Fruit fly (Drosophila melanogaster): Measurements from ENCODE around the gene CG7560.
A peak's percentile ranks its signal among the peaks of the same experiment; 100 is the strongest.

The CG7560 gene

dm6 chr3L:11376224-11376813, 48.6 kb upstream of the CG7560 start (continued):
- TF ChIP-seq hb (GFP tag; IDR thresholded peaks at IDR 0.05; ENCODE audit: partially characterized antibody): no peak
- no peak for TF ChIP-seq lmd (GFP tag; IDR thresholded peaks at IDR 0.05)
- no peak for TF ChIP-seq zen2 (GFP tag; IDR thresholded peaks at IDR 0.05; ENCODE audit: partially characterized antibody)
- peak in 1 of 2 experiments; percentile 97 for TF ChIP-seq Pdp1 (GFP tag; optimal IDR thresholded peaks at IDR 0.05)
- TF ChIP-seq Gug (GFP tag; IDR thresholded peaks at IDR 0.05): no peak
- TF ChIP-seq cwo (GFP tag; optimal IDR thresholded peaks at IDR 0.05): peak; percentile 30
- TF ChIP-seq CG3847 (GFP tag; IDR thresholded peaks at IDR 0.05): no peak
- no peak for TF ChIP-seq CHES-1-like (GFP tag; optimal IDR thresholded peaks at IDR 0.05)
- no peak for TF ChIP-seq dimm (GFP tag; IDR thresholded peaks at IDR 0.05)
- no peak for TF ChIP-seq CG10959 (GFP tag; IDR thresholded peaks at IDR 0.05)
- no peak for TF ChIP-seq lbe (GFP tag; optimal IDR thresholded peaks at IDR 0.05)
- no peak for TF ChIP-seq ind (GFP tag; optimal IDR thresholded peaks at IDR 0.05)
- TF ChIP-seq pho (GFP tag; optimal IDR thresholded peaks at IDR 0.05): no peak
- TF ChIP-seq CG31224 (GFP tag; IDR thresholded peaks at IDR 0.05): no peak
- no peak for TF ChIP-seq CG6854 (GFP tag; optimal IDR thresholded peaks at IDR 0.05)
- TF ChIP-seq CG17361 (GFP tag; IDR thresholded peaks at IDR 0.05): no peak
- peak; percentile 5 for TF ChIP-seq dmrt11E (tag; optimal IDR thresholded peaks at IDR 0.05)
- TF ChIP-seq ftz-f1 (GFP tag; optimal IDR thresholded peaks at IDR 0.05): no peak
- no peak for TF ChIP-seq Sin3A (optimal IDR thresholded peaks at IDR 0.05)
- TF ChIP-seq bowl (GFP tag; IDR thresholded peaks at IDR 0.05): no peak
- TF ChIP-seq CG30020 (tag; optimal IDR thresholded peaks at IDR 0.05): no peak
- no peak for TF ChIP-seq Max (GFP tag; optimal IDR thresholded peaks at IDR 0.05)
- TF ChIP-seq CG1792 (GFP tag; optimal IDR thresholded peaks at IDR 0.05): no peak
- no peak for TF ChIP-seq NC2α (GFP tag; optimal IDR thresholded peaks at IDR 0.05)
- no peak for TF ChIP-seq CG16813 (GFP tag; IDR thresholded peaks at IDR 0.05; ENCODE audit: partially characterized antibody)
- TF ChIP-seq Scr (GFP tag; IDR thresholded peaks at IDR 0.05; ENCODE audit: partially characterized antibody): no peak
- no peak for TF ChIP-seq ATbp (GFP tag; optimal IDR thresholded peaks at IDR 0.05)
- no peak for TF ChIP-seq CG17612 (GFP tag; IDR thresholded peaks at IDR 0.05)
- TF ChIP-seq da (GFP tag; optimal IDR thresholded peaks at IDR 0.05): no peak
- no peak for TF ChIP-seq CG4820 (GFP tag; optimal IDR thresholded peaks at IDR 0.05)
- no peak for TF ChIP-seq Dek (tag; optimal IDR thresholded peaks at IDR 0.05)
- no peak for TF ChIP-seq CG30403 (GFP tag; optimal IDR thresholded peaks at IDR 0.05)
- TF ChIP-seq TFAM (GFP tag; optimal IDR thresholded peaks at IDR 0.05): no peak
- TF ChIP-seq CG2875 (GFP tag; optimal IDR thresholded peaks at IDR 0.05): no peak
- TF ChIP-seq pita (GFP tag; optimal IDR thresholded peaks at IDR 0.05): no peak
- peak; percentile 38 for TF ChIP-seq mirr (GFP tag; optimal IDR thresholded peaks at IDR 0.05)
- no peak for TF ChIP-seq CG11696 (GFP tag; IDR thresholded peaks at IDR 0.05)
- TF ChIP-seq Xrp1 (GFP tag; IDR thresholded peaks at IDR 0.05): no peak
- TF ChIP-seq Hr3 (GFP tag; optimal IDR thresholded peaks at IDR 0.05): no peak
- no peak for TF ChIP-seq nmo (GFP tag; optimal IDR thresholded peaks at IDR 0.05)
- no peak for TF ChIP-seq slou (GFP tag; optimal IDR thresholded peaks at IDR 0.05)
- TF ChIP-seq sug (tag; optimal IDR thresholded peaks at IDR 0.05): peak; percentile 59
- no peak for TF ChIP-seq Rx (GFP tag; IDR thresholded peaks at IDR 0.05)
- TF ChIP-seq bab2 (GFP tag; optimal IDR thresholded peaks at IDR 0.05): no peak
- no peak for TF ChIP-seq Ravus (GFP tag; IDR thresholded peaks at IDR 0.05)
- TF ChIP-seq bigmax (GFP tag; optimal IDR thresholded peaks at IDR 0.05): no peak
